Worm (Caenorhabditis elegans): ENCODE measurements around the gene C10C5.7.

- TF ChIP-seq Y95B8A.8 (GFP tag; IDR thresholded peaks at IDR 0.05) (no peak), nhr-80 (tag; optimal IDR thresholded peaks at IDR 0.05) (peak; percentile 76), lin-26 (GFP tag; IDR thresholded peaks at IDR 0.05) (no peak), nhr-27 (tag; optimal IDR thresholded peaks at IDR 0.05) (no peak), mxl-1 (tag; optimal IDR thresholded peaks at IDR 0.05) (no peak), ama-1 (optimal IDR thresholded peaks at IDR 0.05) (no peak), ama-1 (GFP tag; optimal IDR thresholded peaks at IDR 0.05) (no peak), madf-6 (GFP tag; IDR thresholded peaks at IDR 0.05) (no peak), cebp-1 (GFP tag; IDR thresholded peaks at IDR 0.05) (no peak), cebp-1 (tag; optimal IDR thresholded peaks at IDR 0.05) (no peak), K12H6.12 (tag; optimal IDR thresholded peaks at IDR 0.05) (no peak)
Observed at ce11 chrIV:9378272-9378671, 6.7 kb upstream of the C10C5.7 start, which contains the start of gene C10C5.4.
